Fruit fly (Drosophila melanogaster): Measurements from ENCODE around the gene CG10337.
A peak's percentile ranks its signal among the peaks of the same experiment; 100 is the strongest.

Gene CG10337

dm6 chr2L:19512184-19512583, 34.6 kb downstream of the CG10337 start:
- no peak for TF ChIP-seq rgr (GFP tag; optimal IDR thresholded peaks at IDR 0.05)
- no peak for TF ChIP-seq lola (GFP tag; optimal IDR thresholded peaks at IDR 0.05)
- no peak for TF ChIP-seq br (GFP tag; optimal IDR thresholded peaks at IDR 0.05)
- no peak for TF ChIP-seq N (GFP tag; optimal IDR thresholded peaks at IDR 0.05)
- TF ChIP-seq dmrt93B (GFP tag; optimal IDR thresholded peaks at IDR 0.05): no peak
- no peak for TF ChIP-seq Abd-B (GFP tag; optimal IDR thresholded peaks at IDR 0.05)
- no peak for TF ChIP-seq pan (optimal IDR thresholded peaks at IDR 0.05)
- no peak for TF ChIP-seq GATAd (GFP tag; optimal IDR thresholded peaks at IDR 0.05)
- TF ChIP-seq sage (GFP tag; optimal IDR thresholded peaks at IDR 0.05): no peak
- TF ChIP-seq brk (GFP tag; optimal IDR thresholded peaks at IDR 0.05): no peak

- TF ChIP-seq Mio (GFP tag; optimal IDR thresholded peaks at IDR 0.05) (no peak), dl (GFP tag; optimal IDR thresholded peaks at IDR 0.05; ENCODE audit: insufficient read depth in 1 of 2, partially characterized antibody in 2 of 2) (no peak), Dfd (GFP tag; optimal IDR thresholded peaks at IDR 0.05) (no peak), woc (GFP tag; optimal IDR thresholded peaks at IDR 0.05) (no peak), OdsH (GFP tag; optimal IDR thresholded peaks at IDR 0.05) (peak; percentile 43), fru (GFP tag; optimal IDR thresholded peaks at IDR 0.05) (peak; percentile 52), Abd-B (GFP tag; optimal IDR thresholded peaks at IDR 0.05) (no peak), Dif (GFP tag; optimal IDR thresholded peaks at IDR 0.05; ENCODE audit: partially characterized antibody) (no peak), CrebA (GFP tag; optimal IDR thresholded peaks at IDR 0.05; ENCODE audit: borderline replicate concordance) (no peak), Jra (GFP tag; optimal IDR thresholded peaks at IDR 0.05) (no peak), psq (GFP tag; optimal IDR thresholded peaks at IDR 0.05) (no peak), foxo (GFP tag; optimal IDR thresholded peaks at IDR 0.05) (peak in 1 of 2 experiments; percentile 66), pan (optimal IDR thresholded peaks at IDR 0.05) (no peak), jim (GFP tag; optimal IDR thresholded peaks at IDR 0.05) (no peak), sage (GFP tag; optimal IDR thresholded peaks at IDR 0.05) (no peak), dmrt93B (GFP tag; optimal IDR thresholded peaks at IDR 0.05) (no peak), Rel (GFP tag; optimal IDR thresholded peaks at IDR 0.05) (no peak), Rel (tag; optimal IDR thresholded peaks at IDR 0.05) (no peak), Hr83 (GFP tag; optimal IDR thresholded peaks at IDR 0.05; ENCODE audit: poor library complexity, severe bottlenecking) (peak; percentile 92), br (GFP tag; optimal IDR thresholded peaks at IDR 0.05) (peak; percentile 42), N (GFP tag; optimal IDR thresholded peaks at IDR 0.05) (no peak), Myc (optimal IDR thresholded peaks at IDR 0.05) (peak; percentile 19), CG32264 (GFP tag; optimal IDR thresholded peaks at IDR 0.05) (peak; percentile 13), Sp1 (GFP tag; optimal IDR thresholded peaks at IDR 0.05) (no peak), CG9705 (GFP tag; optimal IDR thresholded peaks at IDR 0.05) (peak; percentile 30), GATAd (GFP tag; optimal IDR thresholded peaks at IDR 0.05) (no peak), rgr (GFP tag; optimal IDR thresholded peaks at IDR 0.05) (peak; percentile 57), h (GFP tag; optimal IDR thresholded peaks at IDR 0.05) (peak; percentile 73), lola (GFP tag; optimal IDR thresholded peaks at IDR 0.05) (no peak), dsf (GFP tag; optimal IDR thresholded peaks at IDR 0.05; ENCODE audit: borderline replicate concordance) (no peak), usp (GFP tag; optimal IDR thresholded peaks at IDR 0.05) (no peak), tai (GFP tag; optimal IDR thresholded peaks at IDR 0.05) (no peak), ey (GFP tag; optimal IDR thresholded peaks at IDR 0.05) (peak; percentile 42), Hnf4 (GFP tag; optimal IDR thresholded peaks at IDR 0.05) (no peak), HLH106 (tag; optimal IDR thresholded peaks at IDR 0.05) (no peak), sv (GFP tag; optimal IDR thresholded peaks at IDR 0.05) (peak; percentile 16), Vsx2 (GFP tag; optimal IDR thresholded peaks at IDR 0.05; ENCODE audit: partially characterized antibody) (no peak), Hr78 (GFP tag; optimal IDR thresholded peaks at IDR 0.05) (no peak), brk (GFP tag; optimal IDR thresholded peaks at IDR 0.05) (no peak)
Observed at dm6 chr2L:19508361-19508918, 38.3 kb downstream of the CG10337 start, which contains the start of gene cyst. Gene cyst, minus strand, starts transcription at chr2L:19508764.

- TF ChIP-seq CG9705 (GFP tag; optimal IDR thresholded peaks at IDR 0.05): no peak
- no peak for TF ChIP-seq Rel (GFP tag; optimal IDR thresholded peaks at IDR 0.05)
- peak; percentile 89 for TF ChIP-seq Rel (tag; optimal IDR thresholded peaks at IDR 0.05)
Observed at dm6 chr2L:19506323-19506722, 40.4 kb downstream of the CG10337 start.
